Worm (Caenorhabditis elegans) whole organism, young adult: ENCODE data around the gene C54C6.11.

Experiments used
- B0261.1 ChIP-seq: sonication (generic microtip); optimal IDR thresholded peaks from 2 replicates; lab custom pipeline; 2016; ENCODE audit warnings: mild to moderate bottlenecking, missing genetic modification characterization, moderate library complexity, missing compliant biosample characterization
- C17E4.6 ChIP-seq: fragments of 200-800 bp; sonication (Bioruptor generic); IDR thresholded peaks from 2 replicates; pipeline ENCODE4 v1.3.6; 2022; ENCODE audit warnings: missing genetic modification reagents, missing genetic modification characterization, missing compliant biosample characterization
- F10E7.11 ChIP-seq: sonication (generic microtip); optimal IDR thresholded peaks from 2 replicates; lab custom pipeline; 2017; ENCODE audit warnings: mild to moderate bottlenecking, missing genetic modification characterization, moderate library complexity, missing compliant biosample characterization
- F22D6.2 ChIP-seq: sonication (generic microtip); optimal IDR thresholded peaks from 2 replicates; lab custom pipeline; 2016; ENCODE audit warnings: mild to moderate bottlenecking, missing genetic modification characterization, missing compliant biosample characterization
- F37B4.10 ChIP-seq: fragments of 200-800 bp; sonication (Bioruptor generic); IDR thresholded peaks from 2 replicates; pipeline ENCODE4 v1.3.6; 2022; ENCODE audit warnings: missing genetic modification characterization, missing compliant biosample characterization
- F39B2.1 ChIP-seq: fragments of 200-800 bp; sonication (Bioruptor generic); IDR thresholded peaks from 2 replicates; pipeline ENCODE4 v1.3.6; 2022; ENCODE audit warnings: missing genetic modification reagents, missing genetic modification characterization, missing compliant biosample characterization
- K11D2.4 ChIP-seq: fragments of 200-800 bp; sonication (Bioruptor generic); IDR thresholded peaks from 2 replicates; pipeline ENCODE4 v1.3.6; 2022; ENCODE audit warnings: missing genetic modification reagents, missing genetic modification characterization, missing compliant biosample characterization
- T07F8.4 ChIP-seq: sonication (generic microtip); optimal IDR thresholded peaks from 2 replicates; lab custom pipeline; 2016; ENCODE audit warnings: mild to moderate bottlenecking, missing genetic modification characterization, moderate library complexity, missing compliant biosample characterization
- Y79H2A.3 ChIP-seq: fragments of 200-800 bp; sonication (Bioruptor generic); conservative IDR thresholded peaks from 2 replicates; pipeline ENCODE4 v1.3.6; 2022; ENCODE audit warnings: missing genetic modification reagents, missing genetic modification characterization, missing compliant biosample characterization
- ZK185.1 ChIP-seq: sonication (generic microtip); optimal IDR thresholded peaks from 2 replicates; lab custom pipeline; 2016; ENCODE audit warnings: mild to moderate bottlenecking, missing genetic modification characterization, missing compliant biosample characterization; ENCODE audit not compliant: poor library complexity, severe bottlenecking
- akir-1 ChIP-seq: fragments of 200-800 bp; sonication (Bioruptor generic); optimal IDR thresholded peaks from 2 replicates; lab custom pipeline; 2018; ENCODE audit warnings: mild to moderate bottlenecking, missing genetic modification characterization, moderate library complexity, missing compliant biosample characterization
- aptf-2 ChIP-seq: fragments of 200-800 bp; sonication (Bioruptor generic); conservative IDR thresholded peaks from 2 replicates; pipeline ENCODE4 v1.3.6; 2022; ENCODE audit warnings: missing genetic modification reagents, missing genetic modification characterization, missing compliant biosample characterization
- athp-1 ChIP-seq: sonication (generic microtip); optimal IDR thresholded peaks from 2 replicates; lab custom pipeline; 2017; ENCODE audit warnings: mild to moderate bottlenecking, missing genetic modification characterization, missing compliant biosample characterization
- attf-5 ChIP-seq: fragments of 200-800 bp; sonication (Bioruptor generic); optimal IDR thresholded peaks from 2 replicates; lab custom pipeline; 2018; ENCODE audit warnings: mild to moderate bottlenecking, missing genetic modification characterization, missing compliant biosample characterization
- attf-6 ChIP-seq: fragments of 200-800 bp; sonication (Bioruptor generic); IDR thresholded peaks from 2 replicates; pipeline ENCODE4 v1.3.6; 2022; ENCODE audit warnings: missing genetic modification reagents, missing genetic modification characterization, missing compliant biosample characterization
- ceh-100 ChIP-seq: fragments of 200-800 bp; sonication (Bioruptor generic); IDR thresholded peaks from 2 replicates; pipeline ENCODE4 v1.3.6; 2022; ENCODE audit warnings: missing genetic modification reagents, missing genetic modification characterization, missing compliant biosample characterization
- dpff-1 ChIP-seq: sonication (generic microtip); optimal IDR thresholded peaks from 2 replicates; lab custom pipeline; 2017; ENCODE audit warnings: mild to moderate bottlenecking, missing genetic modification characterization, missing compliant biosample characterization
- egl-44 ChIP-seq: fragments of 200-800 bp; sonication (Bioruptor generic); IDR thresholded peaks from 2 replicates; pipeline ENCODE4 v1.3.6; 2022; ENCODE audit warnings: missing genetic modification reagents, missing genetic modification characterization, missing compliant biosample characterization
- egrh-3 ChIP-seq: fragments of 200-800 bp; sonication (Bioruptor generic); IDR thresholded peaks from 2 replicates; pipeline ENCODE4 v1.3.6; 2022; ENCODE audit warnings: missing genetic modification reagents, missing genetic modification characterization, missing compliant biosample characterization
- gei-17 ChIP-seq: fragments of 200-800 bp; sonication (Bioruptor generic); optimal IDR thresholded peaks from 2 replicates; lab custom pipeline; 2018; ENCODE audit warnings: mild to moderate bottlenecking, missing genetic modification characterization, missing compliant biosample characterization
- him-1 ChIP-seq: sonication (generic microtip); optimal IDR thresholded peaks from 2 replicates; lab custom pipeline; 2016; ENCODE audit warnings: missing genotype, missing genetic modification reagents, missing genetic modification characterization, missing compliant biosample characterization
- hlh-12 ChIP-seq: sonication (generic microtip); optimal IDR thresholded peaks from 2 replicates; lab custom pipeline; 2016; ENCODE audit warnings: missing genetic modification characterization, missing compliant biosample characterization
- hlh-26 ChIP-seq: fragments of 200-800 bp; sonication (Bioruptor generic); conservative IDR thresholded peaks from 2 replicates; pipeline ENCODE4 v1.3.6; 2022; ENCODE audit warnings: missing genetic modification reagents, missing genetic modification characterization, missing compliant biosample characterization
- hmg-20 ChIP-seq: fragments of 200-800 bp; sonication (Bioruptor generic); IDR thresholded peaks from 2 replicates; pipeline ENCODE4 v1.3.6; 2022; ENCODE audit warnings: missing genetic modification reagents, missing genetic modification characterization, missing compliant biosample characterization
- let-526 ChIP-seq: fragments of 200-800 bp; sonication (Bioruptor generic); IDR thresholded peaks from 2 replicates; pipeline ENCODE4 v1.3.6; 2022; ENCODE audit warnings: missing genetic modification reagents, missing genetic modification characterization, missing compliant biosample characterization
- lin-26 ChIP-seq: fragments of 200-800 bp; sonication (Bioruptor generic); IDR thresholded peaks from 2 replicates; pipeline ENCODE4 v1.3.6; 2022; ENCODE audit warnings: missing genetic modification reagents, missing genetic modification characterization, missing compliant biosample characterization
- lin-35 ChIP-seq, 3 experiments: fragments of 150-350 bp in 2 of 3; sonication (generic microtip) in 1 of 3; optimal IDR thresholded peaks; 2 replicates each; lab custom pipeline; 2014 to 2018; ENCODE audit warnings: missing biosample characterization in 3 of 3, missing genetic modification characterization in 3 of 3, missing genetic modification reagents in 3 of 3
- lsl-1 ChIP-seq: fragments of 200-800 bp; sonication (Bioruptor generic); optimal IDR thresholded peaks from 2 replicates; lab custom pipeline; 2018; ENCODE audit warnings: mild to moderate bottlenecking, missing genetic modification characterization, moderate library complexity, missing compliant biosample characterization
- lsy-27 ChIP-seq: sonication (generic microtip); optimal IDR thresholded peaks from 2 replicates; lab custom pipeline; 2017; ENCODE audit warnings: missing genetic modification characterization, mild to moderate bottlenecking, missing compliant biosample characterization, antibody characterized with exemption, missing genotype, borderline replicate concordance; ENCODE audit not compliant: insufficient read depth
- madf-3 ChIP-seq: fragments of 200-800 bp; sonication (Bioruptor generic); IDR thresholded peaks from 2 replicates; pipeline ENCODE4 v1.3.6; 2022; ENCODE audit warnings: missing genetic modification reagents, missing genetic modification characterization, missing compliant biosample characterization
- madf-6 ChIP-seq: fragments of 200-800 bp; sonication (Bioruptor generic); IDR thresholded peaks from 2 replicates; pipeline ENCODE4 v1.3.6; 2022; ENCODE audit warnings: missing genetic modification reagents, missing genetic modification characterization, missing compliant biosample characterization
- nfyb-1 ChIP-seq: fragments of 200-800 bp; sonication (Bioruptor generic); IDR thresholded peaks from 2 replicates; pipeline ENCODE4 v1.3.6; 2022; ENCODE audit warnings: missing genetic modification reagents, missing genetic modification characterization, missing compliant biosample characterization
- nhr-120 ChIP-seq: fragments of 200-800 bp; sonication (Bioruptor generic); IDR thresholded peaks from 2 replicates; pipeline ENCODE4 v1.3.6; 2022; ENCODE audit warnings: missing genetic modification characterization, missing compliant biosample characterization
- nhr-27 ChIP-seq: fragments of 200-800 bp; sonication (Bioruptor generic); optimal IDR thresholded peaks from 2 replicates; lab custom pipeline; 2018; ENCODE audit warnings: mild to moderate bottlenecking, missing genetic modification characterization, moderate library complexity, missing compliant biosample characterization
- pbrm-1 ChIP-seq: fragments of 200-800 bp; sonication (Bioruptor generic); IDR thresholded peaks from 2 replicates; pipeline ENCODE4 v1.3.6; 2022; ENCODE audit warnings: missing genetic modification reagents, missing genetic modification characterization, missing compliant biosample characterization
- rec-8 ChIP-seq, 2 experiments: sonication (generic microtip); optimal IDR thresholded peaks; 2 replicates each; lab custom pipeline; 2016; ENCODE audit warnings: mild to moderate bottlenecking in 2 of 2, missing genetic modification characterization in 2 of 2, missing genetic modification reagents in 2 of 2, missing genotype in 2 of 2, missing biosample characterization in 1 of 2, missing compliant biosample characterization in 1 of 2, moderate library complexity in 1 of 2
- snpc-1.3 ChIP-seq: sonication (generic microtip); optimal IDR thresholded peaks from 2 replicates; lab custom pipeline; 2017; ENCODE audit warnings: missing genetic modification characterization, mild to moderate bottlenecking, missing compliant biosample characterization, antibody characterized with exemption, moderate library complexity, missing genotype, missing genetic modification reagents; ENCODE audit not compliant: insufficient read depth
- somi-1 ChIP-seq: fragments of 200-800 bp; sonication (Bioruptor generic); optimal IDR thresholded peaks from 2 replicates; lab custom pipeline; 2018; ENCODE audit warnings: mild to moderate bottlenecking, missing genetic modification characterization, missing compliant biosample characterization
- sptf-2 ChIP-seq: fragments of 200-800 bp; sonication (Bioruptor generic); optimal IDR thresholded peaks from 2 replicates; lab custom pipeline; 2018; ENCODE audit warnings: mild to moderate bottlenecking, missing genetic modification characterization, missing compliant biosample characterization
- unc-130 ChIP-seq: sonication (generic microtip); optimal IDR thresholded peaks from 2 replicates; lab custom pipeline; 2016; ENCODE audit warnings: missing genetic modification reagents, missing genetic modification characterization, missing compliant biosample characterization
- unc-62 ChIP-seq: fragments of 150-350 bp; optimal IDR thresholded peaks from 2 replicates; lab custom pipeline; 2014; ENCODE audit warnings: missing biosample characterization, missing genetic modification reagents, missing genetic modification characterization
- ztf-18 ChIP-seq: sonication (generic microtip); optimal IDR thresholded peaks from 2 replicates; lab custom pipeline; 2016; ENCODE audit warnings: missing genotype, mild to moderate bottlenecking, missing genetic modification characterization, missing compliant biosample characterization
- ztf-26 ChIP-seq: sonication (generic microtip); optimal IDR thresholded peaks from 2 replicates; lab custom pipeline; 2017; ENCODE audit warnings: missing genetic modification characterization, missing compliant biosample characterization
- ztf-6 ChIP-seq: fragments of 200-800 bp; sonication (Bioruptor generic); IDR thresholded peaks from 2 replicates; pipeline ENCODE4 v1.3.6; 2022; ENCODE audit warnings: missing genetic modification reagents, missing genetic modification characterization, missing compliant biosample characterization

The C54C6.11 gene

DNA sequence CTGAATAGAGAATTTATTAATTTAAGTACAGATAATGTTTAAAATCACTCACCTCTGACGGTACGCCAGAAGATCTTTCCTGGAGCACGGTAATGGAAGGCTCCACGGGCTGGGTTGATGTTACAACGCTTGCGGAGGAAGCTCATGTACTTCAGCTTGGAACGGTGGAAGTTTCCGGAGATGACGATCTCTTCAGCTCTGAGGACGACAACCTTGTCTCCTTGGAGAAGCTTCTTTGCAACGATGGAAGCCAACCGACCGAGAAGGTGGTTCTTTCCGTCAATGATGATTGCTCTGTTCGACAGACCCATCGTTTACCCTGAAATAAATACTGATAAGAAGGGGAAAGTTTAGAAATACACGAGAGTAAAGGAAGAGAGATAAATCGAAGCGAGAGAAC lies 44.8 kb upstream of the C54C6.11 start, which contains the start of gene rpl-16 (continued):
- TF ChIP-seq hlh-26 (GFP tag; lab: Robert Waterston, UW) (no peak), unc-62 (GFP tag; lab: Kevin White, UChicago) (no peak), nhr-27 (tag; lab: Kevin White, UChicago) (no peak), K11D2.4 (GFP tag; lab: Robert Waterston, UW) (no peak), F39B2.1 (GFP tag; lab: Robert Waterston, UW) (peak; percentile 34; the same call in 1 of the 2 replicates), dpff-1 (no peak), madf-6 (GFP tag; lab: Robert Waterston, UW) (peak; percentile 53; the same call in 1 of the 2 replicates), ZK185.1 (tag; lab: Kevin White, UChicago) (no peak), lin-35 (GFP tag; optimal IDR thresholded peaks at IDR 0.05; lab: Kevin White, UChicago) (no peak), akir-1 (GFP tag; lab: Kevin White, UChicago) (no peak), Y79H2A.3 (no peak), madf-3 (GFP tag; lab: Robert Waterston, UW) (no peak), pbrm-1 (GFP tag; lab: Robert Waterston, UW) (peak; percentile 31), gei-17 (GFP tag; lab: Kevin White, UChicago) (no peak), attf-5 (GFP tag; lab: Kevin White, UChicago) (no peak), hmg-20 (no peak), F37B4.10 (GFP tag; lab: Robert Waterston, UW) (no peak), sptf-2 (GFP tag; lab: Kevin White, UChicago) (no peak), attf-6 (GFP tag; lab: Robert Waterston, UW) (0 out of 2 replicates have a peak, but pooled peaks have one; percentile 7), T07F8.4 (tag; lab: Kevin White, UChicago) (no peak), unc-130 (GFP tag; lab: Kevin White, UChicago) (no peak), nfyb-1 (GFP tag; lab: Robert Waterston, UW) (peak; percentile 61; the same call in 1 of the 2 replicates), F10E7.11 (no peak), him-1 (tag; lab: Kevin White, UChicago) (no peak), egl-44 (no peak), ztf-6 (GFP tag; lab: Robert Waterston, UW) (no peak), let-526 (GFP tag; lab: Robert Waterston, UW) (no peak), lsy-27 (no peak), F22D6.2 (tag; lab: Kevin White, UChicago) (no peak), ceh-100 (no peak), hlh-12 (no peak), lin-26 (GFP tag; lab: Robert Waterston, UW) (no peak)

ce11 chrIII:3504239-3504638 lies 43.9 kb upstream of the C54C6.11 start:
- peak; percentile 32; the same call in 1 of the 2 replicates for TF ChIP-seq egl-44
- no peak for TF ChIP-seq ztf-26 (tag; lab: Kevin White, UChicago)
- TF ChIP-seq let-526 (GFP tag; lab: Robert Waterston, UW), result no peak
- no peak for TF ChIP-seq hmg-20
- TF ChIP-seq, all 124 proteins: peak for 1

- no peak for TF ChIP-seq athp-1 (tag; lab: Kevin White, UChicago)
- TF ChIP-seq lsl-1, result peak; percentile 88
- TF ChIP-seq somi-1 (GFP tag; lab: Kevin White, UChicago), result no peak
- no peak for TF ChIP-seq nhr-27 (tag; lab: Kevin White, UChicago)
- peak; percentile 21 for TF ChIP-seq ztf-18 (tag; lab: Kevin White, UChicago)
- no peak for TF ChIP-seq T07F8.4 (tag; lab: Kevin White, UChicago)
- no peak for TF ChIP-seq Y79H2A.3
- TF ChIP-seq F10E7.11, result no peak
- no peak for TF ChIP-seq akir-1 (GFP tag; lab: Kevin White, UChicago)
- peak; percentile 72 for TF ChIP-seq ceh-100
- TF ChIP-seq ztf-26 (tag; lab: Kevin White, UChicago), result no peak
- no peak for TF ChIP-seq hlh-12
- TF ChIP-seq dpff-1, result no peak
- TF ChIP-seq snpc-1.3 (tag; lab: Kevin White, UChicago), result peak; percentile 76
- no peak for TF ChIP-seq nhr-120 (GFP tag; lab: Robert Waterston, UW)
- no peak for TF ChIP-seq B0261.1
- no peak for TF ChIP-seq C17E4.6
- TF ChIP-seq aptf-2 (GFP tag; lab: Robert Waterston, UW), result no peak
- no peak for TF ChIP-seq rec-8 (tag; optimal IDR thresholded peaks at IDR 0.05; lab: Kevin White, UChicago)
- TF ChIP-seq ztf-6 (GFP tag; lab: Robert Waterston, UW), result no peak
- no peak for TF ChIP-seq egrh-3
Measured at ce11 chrIII:3505051-3505548, 43.0 kb upstream of the C54C6.11 start, which contains the start of gene lias-1. lias-1 (minus strand) TSS chrIII:3505101.
